Worm (Caenorhabditis elegans) whole organism, L1 larva: ENCODE measurements around the gene K09H11.15.

Experiments
- ces-1 ChIP-seq: fragments of 150-350 bp; optimal IDR thresholded peaks from 2 replicates; lab custom pipeline; 2014; ENCODE audit warnings: missing biosample characterization, missing genetic modification reagents, missing genetic modification characterization
- dpl-1 ChIP-seq, 3 experiments: fragments of 150-350 bp in 2 of 3; sonication (generic microtip) in 1 of 3; optimal IDR thresholded peaks; 2 replicates each; lab custom pipeline; 2014 to 2017; ENCODE audit warnings: missing biosample characterization in 3 of 3, missing genetic modification characterization in 3 of 3, missing genetic modification reagents in 3 of 3
- elt-2 ChIP-seq: sonication (generic microtip); optimal IDR thresholded peaks from 2 replicates; lab custom pipeline; 2016; ENCODE audit warnings: missing genetic modification characterization, mild to moderate bottlenecking, inconsistent platforms, missing compliant biosample characterization, missing genetic modification reagents
- fkh-10 ChIP-seq: sonication (generic microtip); optimal IDR thresholded peaks from 2 replicates; lab custom pipeline; 2017; ENCODE audit warnings: missing biosample characterization, missing genetic modification reagents, missing genetic modification characterization
- hlh-4 ChIP-seq: sonication (generic microtip); optimal IDR thresholded peaks from 2 replicates; lab custom pipeline; 2016; ENCODE audit warnings: mild to moderate bottlenecking, missing genetic modification characterization, missing compliant biosample characterization
- lin-15B ChIP-seq: fragments of 150-350 bp; sonication (generic microtip); optimal IDR thresholded peaks from 3 replicates; lab custom pipeline; 2014; ENCODE audit warnings: missing biosample characterization, missing genetic modification characterization
- lin-39 ChIP-seq: fragments of 150-350 bp; optimal IDR thresholded peaks from 2 replicates; lab custom pipeline; 2014; ENCODE audit warnings: missing biosample characterization, missing genetic modification reagents, missing genetic modification characterization
- lir-3 ChIP-seq: sonication (generic microtip); optimal IDR thresholded peaks from 2 replicates; lab custom pipeline; 2016; ENCODE audit warnings: mild to moderate bottlenecking, missing genetic modification characterization, moderate library complexity, missing compliant biosample characterization; ENCODE audit not compliant: poor library complexity
- pqm-1 ChIP-seq: sonication (generic microtip); optimal IDR thresholded peaks from 3 replicates; lab custom pipeline; 2017; ENCODE audit warnings: missing biosample characterization, missing genetic modification characterization
- skn-1 ChIP-seq: fragments of 150-350 bp; optimal IDR thresholded peaks from 2 replicates; lab custom pipeline; 2014; ENCODE audit warnings: missing biosample characterization, missing genetic modification characterization
- snpc-4 ChIP-seq: fragments of 150-350 bp; optimal IDR thresholded peaks from 2 replicates; lab custom pipeline; 2014; ENCODE audit warnings: missing biosample characterization, missing genetic modification characterization
- vab-15 ChIP-seq: sonication (generic microtip); optimal IDR thresholded peaks from 2 replicates; lab custom pipeline; 2017; ENCODE audit warnings: missing genotype, mild to moderate bottlenecking, missing genetic modification characterization, missing compliant biosample characterization
- xbp-1 ChIP-seq: sonication (generic microtip); optimal IDR thresholded peaks from 2 replicates; lab custom pipeline; 2016; ENCODE audit warnings: missing genetic modification characterization, missing compliant biosample characterization

DNA sequence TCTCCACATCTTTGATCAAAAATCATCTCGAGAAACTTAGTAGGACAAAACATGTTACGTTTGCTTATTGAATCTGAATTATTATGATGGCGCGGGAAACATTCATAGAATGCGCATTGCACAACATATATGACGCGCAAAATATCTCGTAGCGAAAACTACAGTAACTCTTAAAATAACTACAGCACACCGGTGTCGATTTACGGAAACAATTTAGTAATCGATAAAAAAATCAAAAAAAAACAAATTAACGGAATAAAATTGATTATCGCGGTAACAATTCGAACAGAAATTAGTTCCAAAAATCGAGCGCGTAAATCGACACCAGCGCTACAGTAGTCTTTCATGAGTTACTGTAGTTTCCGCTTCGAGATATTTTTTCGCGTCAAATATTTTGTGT is 8.6 kb downstream of the K09H11.15 start:
- TF ChIP-seq vab-15 (tag; lab: Kevin White, UChicago) (no peak), lir-3 (no peak), lin-15B (tag; lab: Kevin White, UChicago) (no peak), snpc-4 (no peak), xbp-1 (tag; lab: Kevin White, UChicago) (no peak), elt-2 (tag; lab: Kevin White, UChicago) (no peak), fkh-10 (GFP tag; lab: Kevin White, UChicago) (no peak), skn-1 (no peak), ces-1 (GFP tag; lab: Kevin White, UChicago) (no peak), pqm-1 (no peak), hlh-4 (tag; lab: Kevin White, UChicago) (no peak), dpl-1 (GFP tag; optimal IDR thresholded peaks at IDR 0.05; lab: Kevin White, UChicago) (no peak), lin-39 (no peak)
